Worm (Caenorhabditis elegans) whole organism, L4 larva: ENCODE measurements around the gene str-156.

ENCODE experiments used
- F26F4.8 ChIP-seq: fragments of 200-800 bp; sonication (Bioruptor generic); conservative IDR thresholded peaks from 2 replicates; pipeline ENCODE4 v1.3.6; 2022; ENCODE audit warnings: missing genetic modification characterization, missing compliant biosample characterization
- F49E8.2 ChIP-seq: sonication (generic microtip); optimal IDR thresholded peaks from 2 replicates; lab custom pipeline; 2016; ENCODE audit warnings: missing compliant biosample characterization, mild to moderate bottlenecking, missing genetic modification characterization, borderline replicate concordance
- Y48G9A.11 ChIP-seq: fragments of 200-800 bp; sonication (Bioruptor generic); IDR thresholded peaks from 2 replicates; pipeline ENCODE4 v1.3.6; 2022; ENCODE audit warnings: missing genetic modification reagents, missing genetic modification characterization, missing compliant biosample characterization
- ZK337.2 ChIP-seq: fragments of 200-800 bp; sonication (Bioruptor generic); IDR thresholded peaks from 2 replicates; pipeline ENCODE4 v1.3.6; 2022; ENCODE audit warnings: missing genetic modification reagents, missing genetic modification characterization, missing compliant biosample characterization
- aha-1 ChIP-seq: fragments of 150-350 bp; peaks from one replicate; lab custom pipeline; 2014; ENCODE audit warnings: missing biosample characterization, missing genetic modification characterization
- ceh-44 ChIP-seq: fragments of 200-800 bp; sonication (Bioruptor generic); IDR thresholded peaks from 2 replicates; pipeline ENCODE4 v1.3.6; 2022; ENCODE audit warnings: missing genetic modification reagents, missing genetic modification characterization, missing compliant biosample characterization
- ceh-62 ChIP-seq: sonication (generic microtip); optimal IDR thresholded peaks from 2 replicates; lab custom pipeline; 2017; ENCODE audit warnings: missing biosample characterization, missing genetic modification characterization
- ctbp-1 ChIP-seq: fragments of 200-800 bp; sonication (Bioruptor generic); IDR thresholded peaks from 2 replicates; pipeline ENCODE4 v1.3.6; 2022; ENCODE audit warnings: missing genetic modification reagents, missing genetic modification characterization, missing compliant biosample characterization
- daf-16 ChIP-seq, 3 experiments: sonication (generic microtip); optimal IDR thresholded peaks; 2 replicates each; lab custom pipeline; 2016 to 2017; ENCODE audit warnings: missing genetic modification characterization in 3 of 3, missing genetic modification reagents in 3 of 3, mild to moderate bottlenecking in 2 of 3, missing compliant biosample characterization in 2 of 3, missing biosample characterization in 1 of 3, moderate library complexity in 1 of 3
- daf-19 ChIP-seq: fragments of 200-800 bp; sonication (Bioruptor generic); conservative IDR thresholded peaks from 2 replicates; pipeline ENCODE4 v1.3.6; 2022; ENCODE audit warnings: missing genetic modification characterization, missing compliant biosample characterization
- dpl-1 ChIP-seq: fragments of 150-350 bp; optimal IDR thresholded peaks from 2 replicates; lab custom pipeline; 2014; ENCODE audit warnings: missing biosample characterization, missing genetic modification reagents, missing genetic modification characterization
- dve-1 ChIP-seq: sonication (generic microtip); optimal IDR thresholded peaks from 2 replicates; lab custom pipeline; 2017; ENCODE audit warnings: antibody characterized with exemption, mild to moderate bottlenecking, missing genetic modification characterization, missing compliant biosample characterization; ENCODE audit not compliant: insufficient read depth
- gei-8 ChIP-seq: fragments of 200-800 bp; sonication (Bioruptor generic); optimal IDR thresholded peaks from 2 replicates; lab custom pipeline; 2018; ENCODE audit warnings: mild to moderate bottlenecking, missing genetic modification characterization, missing compliant biosample characterization
- hlh-30 ChIP-seq: sonication (generic microtip); optimal IDR thresholded peaks from 2 replicates; lab custom pipeline; 2017; ENCODE audit warnings: antibody characterized with exemption, mild to moderate bottlenecking, missing genetic modification characterization, missing compliant biosample characterization; ENCODE audit not compliant: insufficient read depth
- lin-13 ChIP-seq: fragments of 150-350 bp; optimal IDR thresholded peaks from 2 replicates; lab custom pipeline; 2014; ENCODE audit warnings: missing biosample characterization, missing genetic modification reagents, missing genetic modification characterization
- lir-3 ChIP-seq: sonication (generic microtip); optimal IDR thresholded peaks from 2 replicates; lab custom pipeline; 2016; ENCODE audit warnings: mild to moderate bottlenecking, missing genetic modification characterization, missing compliant biosample characterization
- madf-5 ChIP-seq, 2 experiments: fragments of 200-800 bp; sonication (Bioruptor generic); IDR thresholded peaks; 2 replicates each; pipeline ENCODE4 v1.3.6; 2022; ENCODE audit warnings: missing compliant biosample characterization in 2 of 2, missing genetic modification characterization in 2 of 2
- mdt-29 ChIP-seq: fragments of 200-800 bp; sonication (Bioruptor generic); IDR thresholded peaks from 2 replicates; pipeline ENCODE4 v1.3.6; 2022; ENCODE audit warnings: missing genetic modification reagents, missing genetic modification characterization, missing compliant biosample characterization
- mxl-3 ChIP-seq: fragments of 200-800 bp; sonication (Bioruptor generic); optimal IDR thresholded peaks from 2 replicates; lab custom pipeline; 2018; ENCODE audit warnings: mild to moderate bottlenecking, missing genetic modification characterization, missing compliant biosample characterization
- nhr-102 ChIP-seq: sonication (generic microtip); optimal IDR thresholded peaks from 2 replicates; lab custom pipeline; 2016; ENCODE audit warnings: mild to moderate bottlenecking, missing genetic modification characterization, moderate library complexity, missing compliant biosample characterization
- nhr-11 ChIP-seq: fragments of 150-350 bp; optimal IDR thresholded peaks from 2 replicates; lab custom pipeline; 2014; ENCODE audit warnings: missing biosample characterization, missing genetic modification characterization
- nhr-237 ChIP-seq: sonication (generic microtip); optimal IDR thresholded peaks from 2 replicates; lab custom pipeline; 2017; ENCODE audit warnings: missing biosample characterization, missing genetic modification characterization
- nhr-76 ChIP-seq: fragments of 150-350 bp; optimal IDR thresholded peaks from 2 replicates; lab custom pipeline; 2014; ENCODE audit warnings: missing biosample characterization, missing genetic modification characterization
- nhr-77 ChIP-seq: fragments of 150-350 bp; optimal IDR thresholded peaks from 2 replicates; lab custom pipeline; 2014; ENCODE audit warnings: missing biosample characterization, missing genetic modification characterization
- pha-4 ChIP-seq, 2 experiments: fragments of 150-350 bp in 1 of 2; fragments of 200-800 bp in 1 of 2; sonication (Bioruptor generic) in 1 of 2; IDR thresholded peaks in 1 of 2; optimal IDR thresholded peaks in 1 of 2; 2 replicates each; pipeline versions ENCODE4 v1.3.6 to Lab custom; 2014 to 2022; ENCODE audit warnings: missing genetic modification characterization in 2 of 2, missing genetic modification reagents in 2 of 2, missing biosample characterization in 1 of 2, missing compliant biosample characterization in 1 of 2
- rbr-2 ChIP-seq: sonication (generic microtip); optimal IDR thresholded peaks from 2 replicates; lab custom pipeline; 2016; ENCODE audit warnings: missing genotype, missing genetic modification characterization, missing compliant biosample characterization
- snpc-1.2 ChIP-seq: fragments of 200-800 bp; sonication (Bioruptor generic); IDR thresholded peaks from 2 replicates; pipeline ENCODE4 v1.3.6; 2022; ENCODE audit warnings: missing genetic modification reagents, missing genetic modification characterization, missing compliant biosample characterization
- snpc-4 ChIP-seq: fragments of 150-350 bp; optimal IDR thresholded peaks from 2 replicates; lab custom pipeline; 2014; ENCODE audit warnings: missing biosample characterization, missing genetic modification characterization
- spr-1 ChIP-seq: sonication (generic microtip); optimal IDR thresholded peaks from 2 replicates; lab custom pipeline; 2016; ENCODE audit warnings: mild to moderate bottlenecking, missing genetic modification characterization, missing compliant biosample characterization
- tra-1 ChIP-seq: fragments of 200-800 bp; sonication (Bioruptor generic); IDR thresholded peaks from 2 replicates; pipeline ENCODE4 v1.3.6; 2022; ENCODE audit warnings: missing genetic modification reagents, missing genetic modification characterization, missing compliant biosample characterization
- unc-62 ChIP-seq, 3 experiments: fragments of 150-350 bp in 1 of 3; sonication (generic microtip); optimal IDR thresholded peaks in 2 of 3; peaks in 1 of 3; 1 replicate in 1 of 3; 2 replicates in 2 of 3; lab custom pipeline; 2014 to 2017; ENCODE audit warnings: missing biosample characterization in 3 of 3, missing genetic modification characterization in 3 of 3, missing genetic modification reagents in 3 of 3, missing genotype in 1 of 3
- zip-2 ChIP-seq: fragments of 150-350 bp; optimal IDR thresholded peaks from 2 replicates; lab custom pipeline; 2014; ENCODE audit warnings: missing biosample characterization, missing genetic modification characterization
- ztf-11 ChIP-seq: fragments of 150-350 bp; optimal IDR thresholded peaks from 2 replicates; lab custom pipeline; 2014; ENCODE audit warnings: missing biosample characterization, missing genetic modification characterization
- ztf-7 ChIP-seq: fragments of 150-350 bp; optimal IDR thresholded peaks from 2 replicates; lab custom pipeline; 2014; ENCODE audit warnings: missing biosample characterization, missing genetic modification characterization

Gene str-156

ce11 chrIV:4930045-4930444 is 16.9 kb downstream of the str-156 start, which contains the start of gene Y9C9A.8:
TSS of gene Y9C9A.8 (plus strand) at chrIV:4930345.
- TF ChIP-seq tra-1 (GFP tag; lab: Robert Waterston, UW), result no peak
- no peak for TF ChIP-seq spr-1 (tag; lab: Kevin White, UChicago)
- TF ChIP-seq daf-16 (GFP tag; optimal IDR thresholded peaks at IDR 0.05; lab: Kevin White, UChicago), result no peak
- TF ChIP-seq daf-16 (tag; optimal IDR thresholded peaks at IDR 0.05; lab: Kevin White, UChicago), result peak; percentile 30
- TF ChIP-seq snpc-1.2 (GFP tag; lab: Robert Waterston, UW), result no peak

DNA sequence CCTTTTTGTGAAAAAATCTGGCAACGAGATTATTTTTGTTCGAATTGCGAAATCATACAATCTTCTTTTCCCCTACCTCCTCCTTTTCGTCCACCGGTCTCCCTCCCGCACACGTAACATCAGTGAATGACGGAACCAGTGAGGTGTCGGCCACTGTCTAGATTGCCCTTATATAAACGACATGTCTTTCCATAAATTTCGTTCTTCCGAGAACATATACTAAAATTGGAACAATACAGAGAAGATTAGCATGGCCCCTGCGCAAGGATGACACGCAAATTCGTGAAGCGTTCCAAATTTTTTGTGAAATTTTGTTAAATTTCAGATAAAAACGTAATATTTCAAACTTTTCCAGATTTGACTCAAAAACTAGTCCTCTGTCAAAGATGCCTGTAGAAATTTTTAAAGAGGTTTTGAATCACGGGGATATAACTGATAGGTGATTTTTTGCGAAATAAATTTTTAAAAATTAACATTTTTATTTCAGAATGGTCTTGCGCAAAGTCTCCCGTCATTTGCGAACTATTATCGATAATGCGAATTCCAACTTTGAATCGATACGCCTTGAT is 17.6 kb downstream of the str-156 start:
- TF ChIP-seq zip-2 (tag; lab: Kevin White, UChicago) (no peak), ZK337.2 (GFP tag; lab: Robert Waterston, UW) (0 out of 2 replicates have a peak, but pooled peaks have one; percentile 59), ceh-44 (peak; percentile 9; the same call in 1 of the 2 replicates), hlh-30 (tag; lab: Kevin White, UChicago) (peak; percentile 25), ctbp-1 (GFP tag; lab: Robert Waterston, UW) (no peak), ceh-62 (no peak), nhr-102 (tag; lab: Kevin White, UChicago) (peak; percentile 60), gei-8 (GFP tag; lab: Kevin White, UChicago) (no peak), dve-1 (tag; lab: Kevin White, UChicago) (peak; percentile 42), dpl-1 (no peak), daf-19 (0 out of 2 replicates have a peak, but pooled peaks have one; percentile 29), Y48G9A.11 (peak; percentile 74; the same call in 1 of the 2 replicates), nhr-76 (tag; lab: Kevin White, UChicago) (no peak), lin-13 (GFP tag; lab: Kevin White, UChicago) (no peak), nhr-237 (tag; lab: Kevin White, UChicago) (no peak), daf-16 (GFP tag; optimal IDR thresholded peaks at IDR 0.05; lab: Kevin White, UChicago) (peak in 1 of 2 experiments; percentile 56), daf-16 (tag; optimal IDR thresholded peaks at IDR 0.05; lab: Kevin White, UChicago) (peak; percentile 48), mdt-29 (peak; percentile 77), pha-4 (GFP tag; IDR thresholded peaks at IDR 0.05; lab: Robert Waterston, UW) (peak; percentile 51; the same call in 1 of the 2 replicates), pha-4 (tag; optimal IDR thresholded peaks at IDR 0.05; lab: Kevin White, UChicago) (no peak), lir-3 (tag; lab: Kevin White, UChicago) (no peak), ztf-7 (tag; lab: Kevin White, UChicago) (peak; percentile 41), madf-5 (GFP tag; IDR thresholded peaks at IDR 0.05; lab: Robert Waterston, UW) (peak; percentile 37 to 50; a peak in 1 of 4 replicates), F26F4.8 (GFP tag; lab: Robert Waterston, UW) (peak; percentile 89), snpc-1.2 (GFP tag; lab: Robert Waterston, UW) (peak; percentile 98), aha-1 (tag; lab: Kevin White, UChicago) (peak; percentile 61), snpc-4 (peak; percentile 82), ztf-11 (tag; lab: Kevin White, UChicago) (no peak), rbr-2 (tag; lab: Kevin White, UChicago) (no peak), spr-1 (tag; lab: Kevin White, UChicago) (peak; percentile 57), F49E8.2 (peak; percentile 79)

- TF ChIP-seq tra-1 (GFP tag; lab: Robert Waterston, UW), result no peak
- peak in 1 of 2 experiments; percentile 4 for TF ChIP-seq unc-62 (GFP tag; optimal IDR thresholded peaks at IDR 0.05 in 1 of 2; lab: Kevin White, UChicago)
- no peak for TF ChIP-seq unc-62 (tag; optimal IDR thresholded peaks at IDR 0.05; lab: Kevin White, UChicago)
- no peak for TF ChIP-seq snpc-4
- no peak for TF ChIP-seq nhr-11 (tag; lab: Kevin White, UChicago)
- TF ChIP-seq mxl-3, result no peak
- no peak for TF ChIP-seq nhr-77 (tag; lab: Kevin White, UChicago)
- no peak for TF ChIP-seq ceh-44
Observed at ce11 chrIV:4934103-4934502, 20.9 kb downstream of the str-156 start, which contains the start of gene str-153. TSS of gene str-153 (plus strand) at chrIV:4934403.
